Worm (Caenorhabditis elegans) whole organism, young adult: ENCODE measurements around the gene gpa-8.

Experiments
- B0261.1 ChIP-seq: sonication (generic microtip); optimal IDR thresholded peaks from 2 replicates; lab custom pipeline; 2016; ENCODE audit warnings: mild to moderate bottlenecking, missing genetic modification characterization, moderate library complexity, missing compliant biosample characterization
- C06A6.2 ChIP-seq: fragments of 200-800 bp; sonication (Bioruptor generic); conservative IDR thresholded peaks from 2 replicates; pipeline ENCODE4 v1.3.6; 2022; ENCODE audit warnings: missing genetic modification characterization, missing compliant biosample characterization
- F22D6.2 ChIP-seq: sonication (generic microtip); optimal IDR thresholded peaks from 2 replicates; lab custom pipeline; 2016; ENCODE audit warnings: mild to moderate bottlenecking, missing genetic modification characterization, missing compliant biosample characterization
- F33H1.4 ChIP-seq: fragments of 200-800 bp; sonication (Bioruptor generic); IDR thresholded peaks from 2 replicates; pipeline ENCODE4 v1.3.6; 2022; ENCODE audit warnings: missing genetic modification reagents, missing genetic modification characterization, missing compliant biosample characterization
- F57A8.1 ChIP-seq: fragments of 200-800 bp; sonication (Bioruptor generic); optimal IDR thresholded peaks from 2 replicates; lab custom pipeline; 2018; ENCODE audit warnings: mild to moderate bottlenecking, missing genetic modification characterization, moderate library complexity, missing compliant biosample characterization
- Y53F4B.3 ChIP-seq: fragments of 200-800 bp; sonication (Bioruptor generic); IDR thresholded peaks from 2 replicates; pipeline ENCODE4 v1.3.6; 2022; ENCODE audit warnings: missing genetic modification reagents, missing genetic modification characterization, missing compliant biosample characterization
- Y56A3A.18 ChIP-seq: fragments of 200-800 bp; sonication (Bioruptor generic); IDR thresholded peaks from 2 replicates; pipeline ENCODE4 v1.3.6; 2022; ENCODE audit warnings: missing genetic modification reagents, missing genetic modification characterization, missing compliant biosample characterization
- aptf-2 ChIP-seq: fragments of 200-800 bp; sonication (Bioruptor generic); conservative IDR thresholded peaks from 2 replicates; pipeline ENCODE4 v1.3.6; 2022; ENCODE audit warnings: missing genetic modification reagents, missing genetic modification characterization, missing compliant biosample characterization
- athp-1 ChIP-seq: sonication (generic microtip); optimal IDR thresholded peaks from 2 replicates; lab custom pipeline; 2017; ENCODE audit warnings: mild to moderate bottlenecking, missing genetic modification characterization, missing compliant biosample characterization
- attf-5 ChIP-seq: fragments of 200-800 bp; sonication (Bioruptor generic); optimal IDR thresholded peaks from 2 replicates; lab custom pipeline; 2018; ENCODE audit warnings: mild to moderate bottlenecking, missing genetic modification characterization, missing compliant biosample characterization
- attf-6 ChIP-seq: fragments of 200-800 bp; sonication (Bioruptor generic); IDR thresholded peaks from 2 replicates; pipeline ENCODE4 v1.3.6; 2022; ENCODE audit warnings: missing genetic modification reagents, missing genetic modification characterization, missing compliant biosample characterization
- bed-1 ChIP-seq: fragments of 200-800 bp; sonication (Bioruptor generic); IDR thresholded peaks from 2 replicates; pipeline ENCODE4 v1.3.6; 2022; ENCODE audit warnings: missing genetic modification reagents, missing genetic modification characterization, missing compliant biosample characterization
- ceh-27 ChIP-seq: fragments of 200-800 bp; sonication (Bioruptor generic); optimal IDR thresholded peaks from 2 replicates; lab custom pipeline; 2018; ENCODE audit warnings: mild to moderate bottlenecking, missing genetic modification characterization, moderate library complexity, missing compliant biosample characterization
- ceh-79 ChIP-seq: sonication (generic microtip); optimal IDR thresholded peaks from 2 replicates; lab custom pipeline; 2017; ENCODE audit warnings: mild to moderate bottlenecking, missing genetic modification characterization, missing compliant biosample characterization
- ceh-91 ChIP-seq: fragments of 200-800 bp; sonication (Bioruptor generic); IDR thresholded peaks from 2 replicates; pipeline ENCODE4 v1.3.6; 2022; ENCODE audit warnings: missing genetic modification reagents, missing genetic modification characterization, missing compliant biosample characterization
- chd-7 ChIP-seq: sonication (generic microtip); optimal IDR thresholded peaks from 2 replicates; lab custom pipeline; 2016; ENCODE audit warnings: mild to moderate bottlenecking, missing genetic modification characterization, moderate library complexity, missing compliant biosample characterization
- die-1 ChIP-seq: sonication (generic microtip); optimal IDR thresholded peaks from 2 replicates; lab custom pipeline; 2016; ENCODE audit warnings: missing genotype, mild to moderate bottlenecking, missing genetic modification characterization, missing compliant biosample characterization
- dpl-1 ChIP-seq: fragments of 150-350 bp; optimal IDR thresholded peaks from 2 replicates; lab custom pipeline; 2014; ENCODE audit warnings: missing biosample characterization, missing genetic modification reagents, missing genetic modification characterization
- hrde-1 ChIP-seq: sonication (generic microtip); optimal IDR thresholded peaks from 2 replicates; lab custom pipeline; 2016; ENCODE audit warnings: missing genetic modification characterization, mild to moderate bottlenecking, missing compliant biosample characterization, moderate library complexity, missing genotype, missing genetic modification reagents, borderline replicate concordance
- hsf-1 ChIP-seq: fragments of 200-800 bp; sonication (Bioruptor generic); IDR thresholded peaks from 2 replicates; pipeline ENCODE4 v1.3.6; 2022; ENCODE audit warnings: missing genetic modification reagents, missing genetic modification characterization, missing compliant biosample characterization
- lag-1 ChIP-seq: fragments of 200-800 bp; sonication (Bioruptor generic); IDR thresholded peaks from 2 replicates; pipeline ENCODE4 v1.3.6; 2022; ENCODE audit warnings: missing genetic modification reagents, missing genetic modification characterization, missing compliant biosample characterization
- let-526 ChIP-seq: fragments of 200-800 bp; sonication (Bioruptor generic); IDR thresholded peaks from 2 replicates; pipeline ENCODE4 v1.3.6; 2022; ENCODE audit warnings: missing genetic modification reagents, missing genetic modification characterization, missing compliant biosample characterization
- lin-54 ChIP-seq: fragments of 200-800 bp; sonication (Bioruptor generic); optimal IDR thresholded peaks from 2 replicates; lab custom pipeline; 2018; ENCODE audit warnings: mild to moderate bottlenecking, missing genetic modification characterization, missing compliant biosample characterization
- lsy-27 ChIP-seq: sonication (generic microtip); optimal IDR thresholded peaks from 2 replicates; lab custom pipeline; 2017; ENCODE audit warnings: missing genetic modification characterization, mild to moderate bottlenecking, missing compliant biosample characterization, antibody characterized with exemption, missing genotype, borderline replicate concordance; ENCODE audit not compliant: insufficient read depth
- mcd-1 ChIP-seq: fragments of 200-800 bp; sonication (Bioruptor generic); IDR thresholded peaks from 2 replicates; pipeline ENCODE4 v1.3.6; 2022; ENCODE audit warnings: missing genetic modification reagents, missing genetic modification characterization, missing compliant biosample characterization
- nhr-120 ChIP-seq: fragments of 200-800 bp; sonication (Bioruptor generic); IDR thresholded peaks from 2 replicates; pipeline ENCODE4 v1.3.6; 2022; ENCODE audit warnings: missing genetic modification characterization, missing compliant biosample characterization
- nhr-27 ChIP-seq: fragments of 200-800 bp; sonication (Bioruptor generic); optimal IDR thresholded peaks from 2 replicates; lab custom pipeline; 2018; ENCODE audit warnings: mild to moderate bottlenecking, missing genetic modification characterization, moderate library complexity, missing compliant biosample characterization
- pha-4 ChIP-seq: fragments of 150-350 bp; sonication (generic microtip); optimal IDR thresholded peaks from 2 replicates; lab custom pipeline; 2014; ENCODE audit warnings: missing biosample characterization, missing genetic modification reagents, missing genetic modification characterization
- rcor-1 ChIP-seq: fragments of 200-800 bp; sonication (Bioruptor generic); IDR thresholded peaks from 2 replicates; pipeline ENCODE4 v1.3.6; 2022; ENCODE audit warnings: missing genetic modification reagents, missing genetic modification characterization, missing compliant biosample characterization
- rec-8 ChIP-seq, 2 experiments: sonication (generic microtip); optimal IDR thresholded peaks; 2 replicates each; lab custom pipeline; 2016; ENCODE audit warnings: mild to moderate bottlenecking in 2 of 2, missing genetic modification characterization in 2 of 2, missing genetic modification reagents in 2 of 2, missing genotype in 2 of 2, missing biosample characterization in 1 of 2, missing compliant biosample characterization in 1 of 2, moderate library complexity in 1 of 2
- sea-2 ChIP-seq: fragments of 200-800 bp; sonication (Bioruptor generic); IDR thresholded peaks from 2 replicates; pipeline ENCODE4 v1.3.6; 2022; ENCODE audit warnings: missing genetic modification characterization, missing compliant biosample characterization
- snpc-1.3 ChIP-seq: sonication (generic microtip); optimal IDR thresholded peaks from 2 replicates; lab custom pipeline; 2017; ENCODE audit warnings: missing genetic modification characterization, mild to moderate bottlenecking, missing compliant biosample characterization, antibody characterized with exemption, moderate library complexity, missing genotype, missing genetic modification reagents; ENCODE audit not compliant: insufficient read depth
- tbx-9 ChIP-seq: sonication (generic microtip); optimal IDR thresholded peaks from 2 replicates; lab custom pipeline; 2016; ENCODE audit warnings: borderline replicate concordance, missing genetic modification characterization, inconsistent platforms, missing compliant biosample characterization
- unc-130 ChIP-seq: sonication (generic microtip); optimal IDR thresholded peaks from 2 replicates; lab custom pipeline; 2016; ENCODE audit warnings: missing genetic modification reagents, missing genetic modification characterization, missing compliant biosample characterization
- unc-62 ChIP-seq: fragments of 150-350 bp; optimal IDR thresholded peaks from 2 replicates; lab custom pipeline; 2014; ENCODE audit warnings: missing biosample characterization, missing genetic modification reagents, missing genetic modification characterization
- ztf-18 ChIP-seq: sonication (generic microtip); optimal IDR thresholded peaks from 2 replicates; lab custom pipeline; 2016; ENCODE audit warnings: missing genotype, mild to moderate bottlenecking, missing genetic modification characterization, missing compliant biosample characterization
- ztf-28 ChIP-seq: fragments of 200-800 bp; sonication (Bioruptor generic); IDR thresholded peaks from 2 replicates; pipeline ENCODE4 v1.3.6; 2022; ENCODE audit warnings: missing genetic modification reagents, missing genetic modification characterization, missing compliant biosample characterization

The gpa-8 gene

ce11 chrV:12673745-12674144 is 33.5 kb upstream of the gpa-8 start:
- TF ChIP-seq F22D6.2 (no peak), tbx-9 (no peak), mcd-1 (GFP tag; lab: Robert Waterston, UW) (no peak), dpl-1 (no peak), aptf-2 (GFP tag; lab: Robert Waterston, UW) (no peak), C06A6.2 (GFP tag; lab: Robert Waterston, UW) (no peak)

- TF ChIP-seq B0261.1 (tag; lab: Kevin White, UChicago) (no peak), Y56A3A.18 (GFP tag; lab: Robert Waterston, UW) (no peak), hrde-1 (tag; lab: Kevin White, UChicago) (no peak), pha-4 (tag; lab: Kevin White, UChicago) (no peak), athp-1 (tag; lab: Kevin White, UChicago) (no peak), Y53F4B.3 (GFP tag; lab: Robert Waterston, UW) (no peak), ztf-28 (GFP tag; lab: Robert Waterston, UW) (no peak), F57A8.1 (GFP tag; lab: Kevin White, UChicago) (no peak), let-526 (GFP tag; lab: Robert Waterston, UW) (no peak), ceh-79 (tag; lab: Kevin White, UChicago) (no peak), nhr-120 (GFP tag; lab: Robert Waterston, UW) (no peak), attf-6 (GFP tag; lab: Robert Waterston, UW) (no peak), ztf-18 (tag; lab: Kevin White, UChicago) (no peak), attf-5 (GFP tag; lab: Kevin White, UChicago) (no peak), lsy-27 (tag; lab: Kevin White, UChicago) (no peak)
- TF ChIP-seq, all 124 proteins: peak for 0
These were observed 30.3 kb upstream of the gpa-8 start, which contains the start of gene srx-116 for ce11 chrV:12670607-12671006. TSS of gene srx-116 (plus strand) at chrV:12670907.

- TF ChIP-seq chd-7 (tag; lab: Kevin White, UChicago) (no peak), F33H1.4 (GFP tag; lab: Robert Waterston, UW) (no peak), F57A8.1 (GFP tag; lab: Kevin White, UChicago) (no peak), Y53F4B.3 (GFP tag; lab: Robert Waterston, UW) (no peak), ceh-91 (GFP tag; lab: Robert Waterston, UW) (no peak), bed-1 (GFP tag; lab: Robert Waterston, UW) (no peak), ceh-27 (GFP tag; lab: Kevin White, UChicago) (peak; percentile 10)
These were observed 27.6 kb upstream of the gpa-8 start, which contains the start of gene W05B10.4 for ce11 chrV:12667926-12668325. TSS of gene W05B10.4 (plus strand) at chrV:12668226.

ce11 chrV:12667397-12667796 is 27.1 kb upstream of the gpa-8 start:
- TF ChIP-seq rcor-1 (no peak), nhr-27 (tag; lab: Kevin White, UChicago) (no peak), snpc-1.3 (tag; lab: Kevin White, UChicago) (no peak), hrde-1 (tag; lab: Kevin White, UChicago) (no peak), die-1 (tag; lab: Kevin White, UChicago) (no peak), lag-1 (GFP tag; lab: Robert Waterston, UW) (no peak), athp-1 (tag; lab: Kevin White, UChicago) (no peak), sea-2 (GFP tag; lab: Robert Waterston, UW) (no peak), unc-130 (GFP tag; lab: Kevin White, UChicago) (no peak), hsf-1 (GFP tag; lab: Robert Waterston, UW) (no peak), lin-54 (GFP tag; lab: Kevin White, UChicago) (no peak), rec-8 (tag; optimal IDR thresholded peaks at IDR 0.05; lab: Kevin White, UChicago) (no peak), unc-62 (GFP tag; lab: Kevin White, UChicago) (no peak)
